Fruit fly (Drosophila melanogaster) whole organism, wandering third instar larva: Measurements from ENCODE around the gene SdhCL.

ENCODE experiments used
- OdsH ChIP-seq: fragments of 200-800 bp; sonication (Bioruptor generic); optimal IDR thresholded peaks from 2 replicates; lab custom pipeline; 2016; ENCODE audit warnings: missing biosample characterization, mild to moderate bottlenecking, missing genetic modification characterization
- br ChIP-seq: fragments of 200-800 bp; sonication (Bioruptor generic); optimal IDR thresholded peaks from 2 replicates; lab custom pipeline; 2016; ENCODE audit warnings: missing biosample characterization, missing genetic modification characterization
- dl ChIP-seq, 2 experiments: fragments of 175-275, 200-275 bp in 1 of 2; fragments of 200-275 bp in 1 of 2; sonication (Bioruptor generic); optimal IDR thresholded peaks; lab custom pipeline; 2018; ENCODE audit warnings: mild to moderate bottlenecking in 2 of 2, missing biosample characterization in 2 of 2, missing genetic modification characterization in 2 of 2, moderate library complexity in 2 of 2; ENCODE audit not compliant: partially characterized antibody in 2 of 2, insufficient read depth in 1 of 2
- dmrt93B ChIP-seq: fragments of 200-800 bp; sonication (Bioruptor generic); optimal IDR thresholded peaks from 2 replicates; lab custom pipeline; 2018; ENCODE audit warnings: missing biosample characterization, mild to moderate bottlenecking, missing genetic modification characterization
- jim ChIP-seq: fragments of 175-275, 200-325 bp; sonication (Bioruptor generic); optimal IDR thresholded peaks from 2 replicates; lab custom pipeline; 2016; ENCODE audit warnings: missing biosample characterization, mild to moderate bottlenecking, missing genetic modification characterization
- psq ChIP-seq: fragments of 200-800 bp; sonication (Bioruptor generic); optimal IDR thresholded peaks from 3 replicates; lab custom pipeline; 2017; ENCODE audit warnings: missing biosample characterization, mild to moderate bottlenecking, missing genetic modification characterization, moderate library complexity
- rgr ChIP-seq: fragments of 200-800 bp; sonication (Bioruptor generic); optimal IDR thresholded peaks from 3 replicates; lab custom pipeline; 2016; ENCODE audit warnings: missing biosample characterization, mild to moderate bottlenecking, missing genetic modification characterization
- sv ChIP-seq: fragments of 200-800 bp; sonication (Bioruptor generic); optimal IDR thresholded peaks from 3 replicates; lab custom pipeline; 2016; ENCODE audit warnings: missing biosample characterization, missing genetic modification characterization
- usp ChIP-seq: fragments of >200 bp; optimal IDR thresholded peaks from 2 replicates; lab custom pipeline; 2017; ENCODE audit warnings: missing biosample characterization, missing genetic modification characterization

DNA sequence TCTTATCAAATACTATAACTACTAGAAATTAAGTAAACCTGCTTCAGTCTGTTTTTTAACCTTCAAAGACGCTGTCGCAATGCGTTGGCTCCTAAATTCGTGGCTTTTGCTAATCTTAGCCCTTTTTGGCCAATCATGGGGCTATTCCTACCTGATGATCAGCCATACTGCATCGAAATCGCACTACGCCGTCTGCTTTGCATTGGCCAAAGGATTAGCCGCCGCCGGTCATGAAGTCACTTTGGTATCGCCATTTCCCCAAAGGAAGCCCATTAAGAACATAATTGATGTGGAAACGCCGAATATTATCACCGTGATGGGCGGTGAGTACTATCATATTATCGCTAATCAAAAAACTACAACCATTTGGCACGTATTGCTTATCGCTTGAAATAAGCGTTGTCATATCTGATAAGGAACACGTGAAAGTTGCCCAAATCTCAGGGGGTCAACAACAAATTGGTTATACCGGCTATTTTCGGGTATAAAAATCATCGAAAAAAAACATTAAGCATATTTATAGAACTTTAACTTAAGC is 39.1 kb upstream of the SdhCL start, which contains the start of gene Ugt302E1:
- TF ChIP-seq OdsH (GFP tag; lab: Kevin White, UChicago) (no peak), rgr (GFP tag; lab: Kevin White, UChicago) (no peak), jim (GFP tag; lab: Kevin White, UChicago) (no peak), br (GFP tag; lab: Kevin White, UChicago) (no peak), psq (no peak), sv (GFP tag; lab: Kevin White, UChicago) (no peak), usp (GFP tag; lab: Kevin White, UChicago) (no peak), dmrt93B (GFP tag; lab: Kevin White, UChicago) (no peak), dl (GFP tag; optimal IDR thresholded peaks at IDR 0.05; lab: Kevin White, UChicago; ENCODE audit: insufficient read depth in 1 of 2, partially characterized antibody in 2 of 2) (no peak)
